Fruit fly (Drosophila melanogaster): ENCODE measurements around the gene Bcat.

The Bcat gene

dm6 chrX:13383770-13384169, 12.9 kb upstream of the Bcat start (continued):
- TF ChIP-seq CG31627 (GFP tag; optimal IDR thresholded peaks at IDR 0.05) (peak; percentile 71), Blimp-1 (GFP tag; optimal IDR thresholded peaks at IDR 0.05) (no peak), CG34406 (GFP tag; optimal IDR thresholded peaks at IDR 0.05) (peak; percentile 53), dsx (GFP tag; optimal IDR thresholded peaks at IDR 0.05; ENCODE audit: poor library complexity, severe bottlenecking) (peak; percentile 43), CG1621 (tag; optimal IDR thresholded peaks at IDR 0.05) (peak; percentile 36), Hr4 (GFP tag; optimal IDR thresholded peaks at IDR 0.05) (peak; percentile 51), CG11294 (GFP tag; IDR thresholded peaks at IDR 0.05) (no peak), net (GFP tag; optimal IDR thresholded peaks at IDR 0.05) (peak; percentile 77), fd85E (GFP tag; optimal IDR thresholded peaks at IDR 0.05) (no peak), CG9139 (GFP tag; optimal IDR thresholded peaks at IDR 0.05) (peak; percentile 46), CG7368 (GFP tag; optimal IDR thresholded peaks at IDR 0.05) (peak; percentile 35), CG11762 (GFP tag; optimal IDR thresholded peaks at IDR 0.05; ENCODE audit: insufficient read depth) (peak; percentile 2), Eip75B (GFP tag; optimal IDR thresholded peaks at IDR 0.05) (peak; percentile 45)

dm6 chrX:13384177-13384576, 12.5 kb upstream of the Bcat start:
- no peak for TF ChIP-seq salr (GFP tag; optimal IDR thresholded peaks at IDR 0.05)
- TF ChIP-seq CG10631 (GFP tag; optimal IDR thresholded peaks at IDR 0.05): no peak
- no peak for TF ChIP-seq fd59A (GFP tag; optimal IDR thresholded peaks at IDR 0.05)
- no peak for TF ChIP-seq CG1621 (tag; optimal IDR thresholded peaks at IDR 0.05)
- no peak for TF ChIP-seq fd85E (GFP tag; optimal IDR thresholded peaks at IDR 0.05)
- TF ChIP-seq CG3032 (tag; optimal IDR thresholded peaks at IDR 0.05): no peak
- no peak for TF ChIP-seq CG32006 (GFP tag; optimal IDR thresholded peaks at IDR 0.05)
- no peak for TF ChIP-seq CG6276 (GFP tag; optimal IDR thresholded peaks at IDR 0.05)
- no peak for TF ChIP-seq CG8119 (GFP tag; IDR thresholded peaks at IDR 0.05)
- TF ChIP-seq Hr4 (GFP tag; optimal IDR thresholded peaks at IDR 0.05): no peak
- TF ChIP-seq CG16779 (tag; optimal IDR thresholded peaks at IDR 0.05): no peak
- TF ChIP-seq OdsH (GFP tag; optimal IDR thresholded peaks at IDR 0.05): no peak
- no peak for TF ChIP-seq Gug (GFP tag; IDR thresholded peaks at IDR 0.05)
- no peak for TF ChIP-seq CG4318 (GFP tag; optimal IDR thresholded peaks at IDR 0.05)
- TF ChIP-seq fkh (GFP tag; optimal IDR thresholded peaks at IDR 0.05): no peak
- no peak for TF ChIP-seq cyc (GFP tag; optimal IDR thresholded peaks at IDR 0.05)
- TF ChIP-seq CG3919 (GFP tag; optimal IDR thresholded peaks at IDR 0.05): no peak

dm6 chrX:13384583-13385342, 11.9 kb upstream of the Bcat start, which contains the start of the genes Rbp1-like and Tim9a:
Gene Rbp1-like (minus strand): TSS chrX:13384877.
Gene Tim9a (plus strand): TSS chrX:13385210.
- TF ChIP-seq Hr39 (GFP tag; optimal IDR thresholded peaks at IDR 0.05) (peak; percentile 3), Hr4 (GFP tag; optimal IDR thresholded peaks at IDR 0.05) (peak; percentile 12), dsx (GFP tag; optimal IDR thresholded peaks at IDR 0.05; ENCODE audit: poor library complexity, severe bottlenecking) (no peak), Met (GFP tag; optimal IDR thresholded peaks at IDR 0.05) (peak; percentile 55), svp (GFP tag) (peak; percentile 69), CG15336 (GFP tag; IDR thresholded peaks at IDR 0.05) (no peak), CG6854 (GFP tag; optimal IDR thresholded peaks at IDR 0.05) (no peak), salr (GFP tag; optimal IDR thresholded peaks at IDR 0.05) (peak in 1 of 2 experiments; percentile 27), CG16779 (tag; optimal IDR thresholded peaks at IDR 0.05) (no peak), esn (GFP tag; optimal IDR thresholded peaks at IDR 0.05) (peak; percentile 52), Eip75B (GFP tag; optimal IDR thresholded peaks at IDR 0.05) (peak; percentile 13), Lpt (GFP tag; optimal IDR thresholded peaks at IDR 0.05) (no peak), Eip78C (GFP tag) (peak; percentile 71), CG8319 (GFP tag; optimal IDR thresholded peaks at IDR 0.05) (no peak), eg (GFP tag; IDR thresholded peaks at IDR 0.05) (no peak), Sox14 (GFP tag; optimal IDR thresholded peaks at IDR 0.05) (peak; percentile 16), cyc (GFP tag; optimal IDR thresholded peaks at IDR 0.05) (peak; percentile 21), CG11294 (GFP tag; IDR thresholded peaks at IDR 0.05) (no peak), Smox (GFP tag; optimal IDR thresholded peaks at IDR 0.05) (peak; percentile 35), lz (GFP tag; optimal IDR thresholded peaks at IDR 0.05) (peak; percentile 52), CG32006 (GFP tag; optimal IDR thresholded peaks at IDR 0.05) (peak; percentile 14), Sox102F (GFP tag; optimal IDR thresholded peaks at IDR 0.05) (peak; percentile 31), CG6276 (GFP tag; optimal IDR thresholded peaks at IDR 0.05) (no peak), dac (GFP tag; optimal IDR thresholded peaks at IDR 0.05) (no peak), vri (GFP tag; optimal IDR thresholded peaks at IDR 0.05) (peak; percentile 59), CG8632 (GFP tag; optimal IDR thresholded peaks at IDR 0.05) (peak; percentile 35), CG3032 (tag; optimal IDR thresholded peaks at IDR 0.05) (peak; percentile 22), CG1621 (tag; optimal IDR thresholded peaks at IDR 0.05) (no peak), topi (GFP tag; optimal IDR thresholded peaks at IDR 0.05) (peak; percentile 2), Blimp-1 (GFP tag; optimal IDR thresholded peaks at IDR 0.05) (no peak), Gug (GFP tag; IDR thresholded peaks at IDR 0.05) (no peak)
